Fruit fly (Drosophila melanogaster) whole organism, embryonic: ENCODE data around the gene CG42495.
A peak's percentile ranks its signal among the peaks of the same experiment; 100 is the strongest.

ENCODE experiments used
- Abd-B ChIP-seq: fragments of 200-800 bp; sonication (Bioruptor generic); optimal IDR thresholded peaks from 2 replicates; lab custom pipeline; 2018; ENCODE audit warnings: missing biosample characterization, mild to moderate bottlenecking, missing genetic modification characterization, moderate library complexity
- Bteb2 ChIP-seq: fragments of 200-800 bp; sonication (Bioruptor generic); optimal IDR thresholded peaks from 2 replicates; lab custom pipeline; 2016; ENCODE audit warnings: missing biosample characterization, missing genetic modification characterization
- CG11723 ChIP-seq: fragments of 200-800 bp; sonication (Bioruptor generic); optimal IDR thresholded peaks from 2 replicates; lab custom pipeline; 2017; ENCODE audit warnings: missing biosample characterization, mild to moderate bottlenecking, missing genetic modification characterization
- CG12219 ChIP-seq: fragments of 200-800 bp; sonication (Bioruptor generic); optimal IDR thresholded peaks from 3 replicates; lab custom pipeline; 2018; ENCODE audit warnings: missing biosample characterization, mild to moderate bottlenecking, missing genetic modification characterization
- CG12299 ChIP-seq: fragments of 200-800 bp; sonication (Bioruptor generic); optimal IDR thresholded peaks from 2 replicates; lab custom pipeline; 2018; ENCODE audit warnings: missing biosample characterization, mild to moderate bottlenecking, missing genetic modification characterization
- CG1233 ChIP-seq: fragments of 200-800 bp; sonication (Bioruptor generic); optimal IDR thresholded peaks from 4 replicates; lab custom pipeline; 2018; ENCODE audit warnings: missing biosample characterization, mild to moderate bottlenecking, missing genetic modification characterization
- CG12659 ChIP-seq: fragments of 200-800 bp; sonication (Bioruptor generic); optimal IDR thresholded peaks from 3 replicates; lab custom pipeline; 2017; ENCODE audit warnings: mild to moderate bottlenecking, missing biosample characterization, missing genetic modification reagents, missing genetic modification characterization
- CG12769 ChIP-seq: fragments of 200-800 bp; sonication (Bioruptor generic); optimal IDR thresholded peaks from 2 replicates; lab custom pipeline; 2019; ENCODE audit warnings: missing biosample characterization, mild to moderate bottlenecking, missing genetic modification characterization, moderate library complexity
- CG13287 ChIP-seq: fragments of 200-800 bp; sonication (Bioruptor generic); IDR thresholded peaks from 2 replicates; pipeline ENCODE4 v1.3.6; 2022; ENCODE audit warnings: missing biosample characterization, missing genetic modification characterization; ENCODE audit not compliant: partially characterized antibody
- CG13775 ChIP-seq: fragments of 200-800 bp; sonication (Bioruptor generic); optimal IDR thresholded peaks from 3 replicates; lab custom pipeline; 2017; ENCODE audit warnings: missing biosample characterization, mild to moderate bottlenecking, missing genetic modification characterization
- CG15514 ChIP-seq: fragments of 200-800 bp; sonication (Bioruptor generic); optimal IDR thresholded peaks from 3 replicates; lab custom pipeline; 2017; ENCODE audit warnings: missing biosample characterization, missing genetic modification characterization, mild to moderate bottlenecking, moderate library complexity, missing genetic modification reagents
- CG2120 ChIP-seq: fragments of 200-800 bp; sonication (Bioruptor generic); optimal IDR thresholded peaks from 3 replicates; lab custom pipeline; 2016; ENCODE audit warnings: missing biosample characterization, missing genetic modification characterization
- CG2712 ChIP-seq: fragments of 200-800 bp; optimal IDR thresholded peaks from 3 replicates; lab custom pipeline; 2019; ENCODE audit warnings: missing biosample characterization, mild to moderate bottlenecking, missing genetic modification characterization, moderate library complexity
- CG31224 ChIP-seq: fragments of 200-800 bp; sonication (Bioruptor generic); IDR thresholded peaks from 2 replicates; pipeline ENCODE4 v1.3.6; 2022; ENCODE audit warnings: missing biosample characterization, missing genetic modification characterization
- CG32532 ChIP-seq: fragments of 200-800 bp; sonication (Bioruptor generic); IDR thresholded peaks from 2 replicates; pipeline ENCODE4 v1.3.6; 2022; ENCODE audit warnings: missing biosample characterization, missing genetic modification characterization
- CG3847 ChIP-seq: fragments of 200-800 bp; sonication (Bioruptor generic); IDR thresholded peaks from 2 replicates; pipeline ENCODE4 v1.3.6; 2022; ENCODE audit warnings: missing biosample characterization, missing genetic modification characterization
- CG6813 ChIP-seq: fragments of 200-800 bp; sonication (Bioruptor generic); optimal IDR thresholded peaks from 2 replicates; lab custom pipeline; 2017; ENCODE audit warnings: missing biosample characterization, missing genetic modification characterization, mild to moderate bottlenecking, moderate library complexity, missing genetic modification reagents
- CG7372 ChIP-seq: fragments of 200-800 bp; sonication (Bioruptor generic); IDR thresholded peaks from 2 replicates; pipeline ENCODE4 v1.3.6; 2022; ENCODE audit warnings: missing biosample characterization, missing genetic modification characterization
- CoRest ChIP-seq: fragments of 200-800 bp; sonication (Bioruptor generic); optimal IDR thresholded peaks from 3 replicates; lab custom pipeline; 2018; ENCODE audit warnings: missing biosample characterization, mild to moderate bottlenecking, missing genetic modification characterization, moderate library complexity
- Elba2 ChIP-seq: fragments of 200-800 bp; sonication (Bioruptor generic); optimal IDR thresholded peaks from 3 replicates; lab custom pipeline; 2016; ENCODE audit warnings: missing biosample characterization, missing genetic modification characterization
- Fer3 ChIP-seq: fragments of 200-800 bp; sonication (Bioruptor generic); optimal IDR thresholded peaks from 2 replicates; lab custom pipeline; 2018; ENCODE audit warnings: missing biosample characterization, mild to moderate bottlenecking, missing genetic modification characterization, moderate library complexity
- HmgZ ChIP-seq: fragments of 200-800 bp; sonication (Bioruptor generic); optimal IDR thresholded peaks from 2 replicates; lab custom pipeline; 2018; ENCODE audit warnings: missing biosample characterization, mild to moderate bottlenecking, missing genetic modification characterization
- Pdp1 ChIP-seq, 2 experiments: fragments of 200-800 bp; sonication (Bioruptor generic); optimal IDR thresholded peaks; 3 replicates each; lab custom pipeline; 2016; ENCODE audit warnings: missing biosample characterization in 2 of 2, missing genetic modification characterization in 2 of 2, mild to moderate bottlenecking in 1 of 2, moderate library complexity in 1 of 2
- Poxn ChIP-seq: fragments of 200-800 bp; sonication (Bioruptor generic); IDR thresholded peaks from 2 replicates; pipeline ENCODE4 v1.3.6; 2022; ENCODE audit warnings: missing biosample characterization, missing genetic modification characterization
- Spps ChIP-seq: fragments of 200-800 bp; sonication (Bioruptor generic); optimal IDR thresholded peaks from 2 replicates; lab custom pipeline; 2018; ENCODE audit warnings: missing biosample characterization, mild to moderate bottlenecking, missing genetic modification characterization
- YL-1 ChIP-seq: fragments of 200-800 bp; sonication (Bioruptor generic); optimal IDR thresholded peaks from 3 replicates; lab custom pipeline; 2017; ENCODE audit warnings: missing biosample characterization, mild to moderate bottlenecking, missing genetic modification characterization
- chn ChIP-seq: fragments of 200-800 bp; sonication (Bioruptor generic); optimal IDR thresholded peaks from 2 replicates; lab custom pipeline; 2016; ENCODE audit warnings: missing biosample characterization, missing genetic modification characterization
- ci ChIP-seq: fragments of 200-800 bp; sonication (Bioruptor generic); IDR thresholded peaks from 3 replicates; pipeline ENCODE4 v1.3.6; 2022; ENCODE audit warnings: missing biosample characterization, missing genetic modification characterization
- crp ChIP-seq, 2 experiments: fragments of 200-800 bp; sonication (Bioruptor generic); optimal IDR thresholded peaks; 2 replicates in 1 of 2; 3 replicates in 1 of 2; lab custom pipeline; 2017; ENCODE audit warnings: missing biosample characterization in 2 of 2, missing genetic modification characterization in 2 of 2, mild to moderate bottlenecking in 1 of 2, moderate library complexity in 1 of 2
- dmrt11E ChIP-seq: fragments of 200-800 bp; sonication (Bioruptor generic); optimal IDR thresholded peaks from 3 replicates; lab custom pipeline; 2018; ENCODE audit warnings: missing biosample characterization, mild to moderate bottlenecking, missing genetic modification characterization, moderate library complexity
- dpn ChIP-seq, 2 experiments: fragments of 200-800 bp; sonication (Bioruptor generic); optimal IDR thresholded peaks; 3 replicates each; lab custom pipeline; 2016; ENCODE audit warnings: missing biosample characterization in 2 of 2, missing genetic modification characterization in 2 of 2
- dysf ChIP-seq: fragments of 200-800 bp; sonication (Bioruptor generic); IDR thresholded peaks from 3 replicates; pipeline ENCODE4 v1.3.6; 2022; ENCODE audit warnings: missing biosample characterization, missing genetic modification characterization
- ewg ChIP-seq: fragments of 200-800 bp; sonication (Bioruptor generic); optimal IDR thresholded peaks from 3 replicates; lab custom pipeline; 2017; ENCODE audit warnings: mild to moderate bottlenecking, missing biosample characterization, missing genetic modification reagents, missing genetic modification characterization
- eyg ChIP-seq: fragments of 200-800 bp; sonication (Bioruptor generic); optimal IDR thresholded peaks from 3 replicates; lab custom pipeline; 2016; ENCODE audit warnings: missing biosample characterization, missing genetic modification characterization
- gsb-n ChIP-seq: fragments of 200-800 bp; sonication (Bioruptor generic); optimal IDR thresholded peaks from 3 replicates; lab custom pipeline; 2018; ENCODE audit warnings: missing biosample characterization, mild to moderate bottlenecking, missing genetic modification characterization
- her ChIP-seq: fragments of 200-800 bp; sonication (Bioruptor generic); optimal IDR thresholded peaks from 2 replicates; lab custom pipeline; 2016; ENCODE audit warnings: missing biosample characterization, missing genetic modification characterization
- hkb ChIP-seq, 2 experiments: fragments of 200-800 bp in 1 of 2; fragments of >200 bp in 1 of 2; sonication (Bioruptor generic) in 1 of 2; IDR thresholded peaks in 1 of 2; optimal IDR thresholded peaks in 1 of 2; 2 replicates each; pipeline versions ENCODE4 v1.3.6 to Lab custom; 2017 to 2022; ENCODE audit warnings: missing biosample characterization in 1 of 2, missing genetic modification characterization in 1 of 2
- kni ChIP-seq: fragments of 200-800 bp; sonication (Bioruptor generic); optimal IDR thresholded peaks from 3 replicates; lab custom pipeline; 2017; ENCODE audit warnings: mild to moderate bottlenecking, missing biosample characterization, missing genetic modification reagents, missing genetic modification characterization
- odd ChIP-seq: fragments of 200-800 bp; sonication (Bioruptor generic); optimal IDR thresholded peaks from 2 replicates; lab custom pipeline; 2017; ENCODE audit warnings: missing biosample characterization, mild to moderate bottlenecking, missing genetic modification characterization
- psq ChIP-seq: fragments of 200-800 bp; sonication (Bioruptor generic); optimal IDR thresholded peaks from 2 replicates; lab custom pipeline; 2017; ENCODE audit warnings: missing biosample characterization, missing genetic modification characterization
- sens ChIP-seq: fragments of 200-800 bp; sonication (Bioruptor generic); peaks from one replicate; lab custom pipeline; 2016; ENCODE audit warnings: missing biosample characterization, missing genetic modification characterization
- stwl ChIP-seq: fragments of 200-800 bp; sonication (Bioruptor generic); optimal IDR thresholded peaks from 3 replicates; lab custom pipeline; 2018; ENCODE audit warnings: missing biosample characterization, mild to moderate bottlenecking, missing genetic modification characterization, moderate library complexity
- sug ChIP-seq: fragments of 200-800 bp; optimal IDR thresholded peaks from 2 replicates; lab custom pipeline; 2019; ENCODE audit warnings: missing biosample characterization, mild to moderate bottlenecking, missing genetic modification characterization, moderate library complexity
- tll ChIP-seq, 2 experiments: fragments of 200-800 bp in 1 of 2; fragments of >200 bp in 1 of 2; sonication (Bioruptor generic) in 1 of 2; optimal IDR thresholded peaks; 2 replicates each; lab custom pipeline; 2017 to 2019; ENCODE audit warnings: missing biosample characterization in 2 of 2, missing genetic modification characterization in 2 of 2, mild to moderate bottlenecking in 1 of 2, moderate library complexity in 1 of 2
- trem ChIP-seq: fragments of 200-800 bp; optimal IDR thresholded peaks from 3 replicates; lab custom pipeline; 2019; ENCODE audit warnings: missing biosample characterization, mild to moderate bottlenecking, missing genetic modification characterization, moderate library complexity
- wor ChIP-seq: fragments of 200-800 bp; sonication (Bioruptor generic); IDR thresholded peaks from 2 replicates; pipeline ENCODE4 v1.3.6; 2022; ENCODE audit warnings: missing biosample characterization, missing genetic modification characterization
- zen ChIP-seq: fragments of 200-800 bp; sonication (Bioruptor generic); optimal IDR thresholded peaks from 3 replicates; lab custom pipeline; 2018; ENCODE audit warnings: missing biosample characterization, mild to moderate bottlenecking, missing genetic modification characterization, moderate library complexity

Gene CG42495

DNA sequence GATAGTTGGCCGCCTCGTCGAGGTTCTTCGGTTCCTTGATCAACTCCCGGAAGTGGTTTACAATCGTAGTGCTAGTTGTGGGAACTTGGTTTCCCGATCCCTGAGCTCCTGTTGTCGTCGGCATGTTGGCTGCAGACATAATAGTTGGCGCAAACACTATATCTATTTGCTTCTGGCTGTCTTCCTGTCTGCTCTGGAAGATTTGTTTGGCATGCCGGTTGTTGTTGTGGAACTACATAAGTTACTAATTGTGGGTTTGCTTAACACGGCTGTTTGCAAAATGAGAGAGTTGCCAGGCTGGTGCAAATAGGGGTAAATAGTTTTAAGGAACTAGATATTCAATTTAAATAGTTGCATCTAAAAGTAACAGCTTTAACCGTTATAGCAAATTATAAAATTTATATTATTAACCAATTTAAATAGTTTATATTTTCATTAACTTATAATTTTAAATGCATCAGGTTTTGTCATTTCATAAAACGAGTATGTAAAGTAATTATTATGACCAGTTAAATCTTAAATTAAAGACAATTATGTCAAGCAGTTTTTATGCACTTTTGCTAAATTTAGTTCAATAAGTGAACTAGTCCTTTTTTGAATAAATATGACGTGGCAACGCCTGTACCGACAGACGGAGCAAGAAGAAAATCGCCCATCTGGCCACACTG lies 14.5 kb downstream of the CG42495 start, which contains the start of the genes Sgf11 and CG32202 (continued):
- TF ChIP-seq CG12299 (tag; lab: Kevin White, UChicago) (peak; percentile 58), sens (GFP tag; lab: Kevin White, UChicago) (peak; percentile 76), CG15514 (GFP tag; lab: Kevin White, UChicago) (peak; percentile 99), Abd-B (GFP tag; lab: Kevin White, UChicago) (no peak), hkb (optimal IDR thresholded peaks at IDR 0.05; lab: Kevin White, UChicago) (no peak), hkb (GFP tag; IDR thresholded peaks at IDR 0.05; lab: Robert Waterston, UW) (peak; percentile 59), trem (tag; lab: Kevin White, UChicago) (peak; percentile 76), dmrt11E (tag; lab: Kevin White, UChicago) (peak; percentile 73), CG2120 (GFP tag; lab: Kevin White, UChicago) (peak; percentile 63), CoRest (peak; percentile 86), ci (peak; percentile 53; the same call in 1 of the 3 replicates), stwl (tag; lab: Kevin White, UChicago) (peak; percentile 82), Poxn (GFP tag; lab: Robert Waterston, UW) (no peak), Bteb2 (GFP tag; lab: Kevin White, UChicago) (peak; percentile 21), Elba2 (GFP tag; lab: Kevin White, UChicago) (peak; percentile 37), CG11723 (GFP tag; lab: Kevin White, UChicago) (peak; percentile 23), CG1233 (GFP tag; lab: Kevin White, UChicago) (peak; percentile 63), dpn (GFP tag; optimal IDR thresholded peaks at IDR 0.05; lab: Kevin White, UChicago) (peak; percentile 29 to 71), tll (GFP tag; optimal IDR thresholded peaks at IDR 0.05; lab: Kevin White, UChicago) (no peak), CG13775 (peak; percentile 70), CG31224 (GFP tag; lab: Robert Waterston, UW) (no peak), gsb-n (tag; lab: Kevin White, UChicago) (peak; percentile 48), zen (tag; lab: Kevin White, UChicago) (peak; percentile 51), CG6813 (GFP tag; lab: Kevin White, UChicago) (no peak), Fer3 (peak; percentile 35), CG2712 (peak; percentile 73), YL-1 (GFP tag; lab: Kevin White, UChicago) (peak; percentile 25), Pdp1 (GFP tag; optimal IDR thresholded peaks at IDR 0.05; lab: Kevin White, UChicago) (peak in 1 of 2 experiments; percentile 35), wor (GFP tag; lab: Robert Waterston, UW) (0 out of 2 replicates have a peak, but pooled peaks have one; percentile 20), Spps (tag; lab: Kevin White, UChicago) (no peak), CG13287 (GFP tag; lab: Robert Waterston, UW) (0 out of 2 replicates have a peak, but pooled peaks have one; percentile 11), psq (peak; percentile 40), CG12219 (GFP tag; lab: Kevin White, UChicago) (peak; percentile 13), HmgZ (peak; percentile 58), crp (GFP tag; optimal IDR thresholded peaks at IDR 0.05; lab: Kevin White, UChicago) (peak in 1 of 2 experiments; percentile 55), CG12659 (peak; percentile 88), sug (peak; percentile 71), CG3847 (peak; percentile 58), CG12769 (tag; lab: Kevin White, UChicago) (peak; percentile 14), CG32532 (GFP tag; lab: Robert Waterston, UW) (peak; percentile 64; the same call in 1 of the 2 replicates), CG7372 (GFP tag; lab: Robert Waterston, UW) (peak; percentile 42; the same call in 1 of the 2 replicates), kni (GFP tag; lab: Kevin White, UChicago) (peak; percentile 10), dysf (GFP tag; lab: Robert Waterston, UW) (peak; percentile 49; the same call in 1 of the 3 replicates), eyg (GFP tag; lab: Kevin White, UChicago) (no peak), chn (GFP tag; lab: Kevin White, UChicago) (no peak), odd (GFP tag; lab: Kevin White, UChicago) (peak; percentile 28), ewg (peak; percentile 11), her (GFP tag; lab: Kevin White, UChicago) (no peak)
